Fruit fly (Drosophila melanogaster) whole organism, embryonic: Measurements from ENCODE around the gene Lcp65Ag1.

Source experiments
- Abd-B ChIP-seq: fragments of 200-800 bp; sonication (Bioruptor generic); optimal IDR thresholded peaks from 2 replicates; lab custom pipeline; 2018; ENCODE audit warnings: missing biosample characterization, mild to moderate bottlenecking, missing genetic modification characterization, moderate library complexity
- Ada2b ChIP-seq: fragments of 200-800 bp; sonication (Bioruptor generic); IDR thresholded peaks from 2 replicates; pipeline ENCODE4 v1.3.6; 2022; ENCODE audit warnings: missing biosample characterization, missing genetic modification characterization
- Antp ChIP-seq: fragments of 200-800 bp; sonication (Bioruptor generic); optimal IDR thresholded peaks from 3 replicates; lab custom pipeline; 2016; ENCODE audit warnings: missing biosample characterization, missing genetic modification characterization
- B-H1 ChIP-seq: fragments of 200-800 bp; sonication (Bioruptor generic); IDR thresholded peaks from 3 replicates; pipeline ENCODE4 v1.3.6; 2022; ENCODE audit warnings: missing biosample characterization, missing genetic modification characterization
- CG10979 ChIP-seq: fragments of 200-800 bp; sonication (Bioruptor generic); optimal IDR thresholded peaks from 2 replicates; lab custom pipeline; 2018; ENCODE audit warnings: missing biosample characterization, mild to moderate bottlenecking, missing genetic modification characterization, moderate library complexity
- CG11560 ChIP-seq: fragments of 200-800 bp; sonication (Bioruptor generic); IDR thresholded peaks from 3 replicates; pipeline ENCODE4 v1.3.6; 2022; ENCODE audit warnings: missing biosample characterization, missing genetic modification characterization
- CG12104 ChIP-seq: fragments of 200-800 bp; sonication (Bioruptor generic); optimal IDR thresholded peaks from 3 replicates; lab custom pipeline; 2016; ENCODE audit warnings: missing biosample characterization, missing genetic modification characterization
- CG12219 ChIP-seq: fragments of 200-800 bp; sonication (Bioruptor generic); optimal IDR thresholded peaks from 3 replicates; lab custom pipeline; 2018; ENCODE audit warnings: missing biosample characterization, mild to moderate bottlenecking, missing genetic modification characterization
- CG12769 ChIP-seq: fragments of 200-800 bp; sonication (Bioruptor generic); optimal IDR thresholded peaks from 2 replicates; lab custom pipeline; 2019; ENCODE audit warnings: missing biosample characterization, mild to moderate bottlenecking, missing genetic modification characterization, moderate library complexity
- CG13424 ChIP-seq: fragments of 200-800 bp; sonication (Bioruptor generic); optimal IDR thresholded peaks from 2 replicates; lab custom pipeline; 2019; ENCODE audit warnings: missing biosample characterization, mild to moderate bottlenecking, missing genetic modification characterization, moderate library complexity
- CG14014 ChIP-seq: fragments of 200-800 bp; sonication (Bioruptor generic); IDR thresholded peaks from 2 replicates; pipeline ENCODE4 v1.3.6; 2022; ENCODE audit warnings: missing biosample characterization, missing genetic modification characterization
- CG1603 ChIP-seq: fragments of 200-800 bp; sonication (Bioruptor generic); optimal IDR thresholded peaks from 2 replicates; lab custom pipeline; 2019; ENCODE audit warnings: missing biosample characterization, mild to moderate bottlenecking, missing genetic modification characterization, moderate library complexity
- CG1647 ChIP-seq: fragments of 200-800 bp; sonication (Bioruptor generic); optimal IDR thresholded peaks from 3 replicates; lab custom pipeline; 2016; ENCODE audit warnings: missing biosample characterization, missing genetic modification characterization
- CG16779 ChIP-seq: fragments of 200-800 bp; sonication (Bioruptor generic); IDR thresholded peaks from 2 replicates; pipeline ENCODE4 v1.3.6; 2022; ENCODE audit warnings: missing biosample characterization, missing genetic modification characterization
- CG1792 ChIP-seq: fragments of 200-800 bp; sonication (Bioruptor generic); optimal IDR thresholded peaks from 2 replicates; lab custom pipeline; 2016; ENCODE audit warnings: missing biosample characterization, missing genetic modification characterization
- CG18476 ChIP-seq: fragments of 200-800 bp; sonication (Bioruptor generic); optimal IDR thresholded peaks from 2 replicates; lab custom pipeline; 2016; ENCODE audit warnings: missing biosample characterization, mild to moderate bottlenecking, missing genetic modification characterization
- CG2678 ChIP-seq: fragments of 200-800 bp; sonication (Bioruptor generic); optimal IDR thresholded peaks from 3 replicates; lab custom pipeline; 2019; ENCODE audit warnings: missing biosample characterization, mild to moderate bottlenecking, missing genetic modification characterization, moderate library complexity
- CG5245 ChIP-seq: fragments of 200-800 bp; sonication (Bioruptor generic); optimal IDR thresholded peaks from 3 replicates; lab custom pipeline; 2016; ENCODE audit warnings: missing biosample characterization, missing genetic modification characterization
- Camta ChIP-seq: fragments of 200-800 bp; sonication (Bioruptor generic); optimal IDR thresholded peaks from 2 replicates; lab custom pipeline; 2016; ENCODE audit warnings: missing biosample characterization, missing genetic modification characterization
- Deaf1 ChIP-seq: fragments of 200-800 bp; optimal IDR thresholded peaks from 3 replicates; lab custom pipeline; 2019; ENCODE audit warnings: missing biosample characterization, mild to moderate bottlenecking, missing genetic modification characterization, moderate library complexity
- ERR ChIP-seq: fragments of 200-800 bp; sonication (Bioruptor generic); optimal IDR thresholded peaks from 2 replicates; lab custom pipeline; 2016; ENCODE audit warnings: missing biosample characterization, missing genetic modification characterization
- Ets65A ChIP-seq: fragments of 200-800 bp; sonication (Bioruptor generic); peaks from one replicate; lab custom pipeline; 2016; ENCODE audit warnings: missing biosample characterization, missing genetic modification characterization
- Ets97D ChIP-seq: fragments of 200-800 bp; sonication (Bioruptor generic); optimal IDR thresholded peaks from 3 replicates; lab custom pipeline; 2016; ENCODE audit warnings: missing biosample characterization, missing genetic modification characterization
- Fer1 ChIP-seq: fragments of 200-800 bp; sonication (Bioruptor generic); optimal IDR thresholded peaks from 2 replicates; lab custom pipeline; 2017; ENCODE audit warnings: missing biosample characterization, mild to moderate bottlenecking, missing genetic modification characterization
- H2.0 ChIP-seq: fragments of 200-800 bp; sonication (Bioruptor generic); IDR thresholded peaks from 2 replicates; pipeline ENCODE4 v1.3.6; 2022; ENCODE audit warnings: missing biosample characterization, missing genetic modification characterization
- HLH54F ChIP-seq: fragments of 200-800 bp; sonication (Bioruptor generic); optimal IDR thresholded peaks from 3 replicates; lab custom pipeline; 2016; ENCODE audit warnings: missing biosample characterization, missing genetic modification characterization
- Hr3 ChIP-seq: fragments of 200-800 bp; sonication (Bioruptor generic); optimal IDR thresholded peaks from 3 replicates; lab custom pipeline; 2016; ENCODE audit warnings: missing biosample characterization, missing genetic modification characterization
- Hr39 ChIP-seq: fragments of >200 bp; optimal IDR thresholded peaks from 2 replicates; lab custom pipeline; 2017
- Mad ChIP-seq: fragments of 200-800 bp; sonication (Bioruptor generic); optimal IDR thresholded peaks from 2 replicates; lab custom pipeline; 2016; ENCODE audit warnings: missing biosample characterization, missing genetic modification characterization
- Max ChIP-seq: fragments of 200-800 bp; sonication (Bioruptor generic); optimal IDR thresholded peaks from 2 replicates; lab custom pipeline; 2016; ENCODE audit warnings: missing biosample characterization, mild to moderate bottlenecking, missing genetic modification characterization
- Mes4 ChIP-seq: fragments of 200-800 bp; sonication (Bioruptor generic); optimal IDR thresholded peaks from 2 replicates; lab custom pipeline; 2016; ENCODE audit warnings: missing biosample characterization, missing genetic modification characterization
- Nf-YA ChIP-seq: fragments of 200-800 bp; sonication (Bioruptor generic); IDR thresholded peaks from 2 replicates; pipeline ENCODE4 v1.3.6; 2022; ENCODE audit warnings: missing biosample characterization, missing genetic modification characterization
- NfI ChIP-seq: fragments of 200-800 bp; sonication (Bioruptor generic); optimal IDR thresholded peaks from 3 replicates; lab custom pipeline; 2018; ENCODE audit warnings: missing biosample characterization, mild to moderate bottlenecking, missing genetic modification characterization, moderate library complexity
- Scr ChIP-seq: fragments of 200-800 bp; sonication (Bioruptor generic); IDR thresholded peaks from 2 replicates; pipeline ENCODE4 v1.3.6; 2022; ENCODE audit warnings: missing biosample characterization, missing genetic modification characterization; ENCODE audit not compliant: partially characterized antibody
- Sin3A ChIP-seq: fragments of >200 bp; optimal IDR thresholded peaks from 2 replicates; lab custom pipeline; 2018
- Usf ChIP-seq: fragments of 200-800 bp; sonication (Bioruptor generic); optimal IDR thresholded peaks from 2 replicates; lab custom pipeline; 2017; ENCODE audit warnings: missing genotype, missing biosample characterization, missing genetic modification characterization
- Xbp1 ChIP-seq: fragments of 200-800 bp; sonication (Bioruptor generic); optimal IDR thresholded peaks from 3 replicates; lab custom pipeline; 2016; ENCODE audit warnings: missing biosample characterization, mild to moderate bottlenecking, missing genetic modification characterization
- amos ChIP-seq: fragments of 200-800 bp; sonication (Bioruptor generic); IDR thresholded peaks from 2 replicates; pipeline ENCODE4 v1.3.6; 2022; ENCODE audit warnings: missing biosample characterization, missing genetic modification characterization; ENCODE audit not compliant: partially characterized antibody
- ash1 ChIP-seq: fragments of 200-800 bp; sonication (Bioruptor generic); optimal IDR thresholded peaks from 2 replicates; lab custom pipeline; 2018; ENCODE audit warnings: missing biosample characterization, mild to moderate bottlenecking, missing genetic modification characterization
- bcd ChIP-seq: fragments of 200-800 bp; sonication (Bioruptor generic); optimal IDR thresholded peaks from 2 replicates; lab custom pipeline; 2017; ENCODE audit warnings: missing biosample characterization, mild to moderate bottlenecking, missing genetic modification characterization
- emc ChIP-seq: fragments of 200-800 bp; sonication (Bioruptor generic); optimal IDR thresholded peaks from 2 replicates; lab custom pipeline; 2016; ENCODE audit warnings: missing biosample characterization, missing genetic modification characterization
- ewg ChIP-seq: fragments of 200-800 bp; sonication (Bioruptor generic); optimal IDR thresholded peaks from 3 replicates; lab custom pipeline; 2017; ENCODE audit warnings: mild to moderate bottlenecking, missing biosample characterization, missing genetic modification reagents, missing genetic modification characterization
- fd3F ChIP-seq: fragments of 200-800 bp; sonication (Bioruptor generic); optimal IDR thresholded peaks from 2 replicates; lab custom pipeline; 2018; ENCODE audit warnings: missing biosample characterization, mild to moderate bottlenecking, missing genetic modification characterization, moderate library complexity
- gce ChIP-seq: fragments of 200-800 bp; sonication (Bioruptor generic); IDR thresholded peaks from 3 replicates; pipeline ENCODE4 v1.3.6; 2022; ENCODE audit warnings: missing biosample characterization, missing genetic modification characterization
- h ChIP-seq: fragments of >200 bp; optimal IDR thresholded peaks from 2 replicates; lab custom pipeline; 2017
- jumu ChIP-seq: fragments of 200-800 bp; sonication (Bioruptor generic); optimal IDR thresholded peaks from 3 replicates; lab custom pipeline; 2016; ENCODE audit warnings: missing biosample characterization, missing genetic modification characterization
- lola ChIP-seq, 3 experiments: fragments of >200 bp in 2 of 3; fragments of 200-800 bp in 1 of 3; sonication (Bioruptor generic) in 1 of 3; optimal IDR thresholded peaks; 2 replicates each; lab custom pipeline; 2017 to 2019; ENCODE audit warnings: missing biosample characterization in 3 of 3, missing genetic modification characterization in 3 of 3, mild to moderate bottlenecking in 1 of 3, moderate library complexity in 1 of 3
- sd ChIP-seq: fragments of 200-800 bp; sonication (Bioruptor generic); optimal IDR thresholded peaks from 3 replicates; lab custom pipeline; 2018; ENCODE audit warnings: missing biosample characterization, mild to moderate bottlenecking, missing genetic modification characterization, moderate library complexity
- shn ChIP-seq: fragments of 200-800 bp; sonication (Bioruptor generic); optimal IDR thresholded peaks from 3 replicates; lab custom pipeline; 2016; ENCODE audit warnings: missing biosample characterization, missing genetic modification characterization
- tup ChIP-seq: fragments of 200-800 bp; sonication (Bioruptor generic); optimal IDR thresholded peaks from 2 replicates; lab custom pipeline; 2016; ENCODE audit warnings: missing biosample characterization, mild to moderate bottlenecking, missing genetic modification characterization, moderate library complexity
- wdn ChIP-seq: fragments of 200-800 bp; sonication (Bioruptor generic); IDR thresholded peaks from 2 replicates; pipeline ENCODE4 v1.3.6; 2022; ENCODE audit warnings: missing biosample characterization, missing genetic modification characterization
- z ChIP-seq: fragments of 200-800 bp; sonication (Bioruptor generic); IDR thresholded peaks from 3 replicates; pipeline ENCODE4 v1.3.6; 2022; ENCODE audit warnings: missing biosample characterization, missing genetic modification characterization

The Lcp65Ag1 gene

dm6 chr3L:6181776-6182175 is 46.7 kb upstream of the Lcp65Ag1 start, which contains the start of gene CG10274 (continued):
- TF ChIP-seq HLH54F (GFP tag; lab: Kevin White, UChicago) (peak; percentile 79), Scr (GFP tag; lab: Robert Waterston, UW) (no peak), Ets97D (peak; percentile 65), Abd-B (GFP tag; lab: Kevin White, UChicago) (peak; percentile 79), CG12104 (peak; percentile 51), CG12219 (GFP tag; lab: Kevin White, UChicago) (peak; percentile 2), Nf-YA (GFP tag; lab: Robert Waterston, UW) (no peak), CG18476 (peak; percentile 44), CG10979 (peak; percentile 74), CG1603 (tag; lab: Kevin White, UChicago) (no peak), Hr3 (GFP tag; lab: Kevin White, UChicago) (peak; percentile 80), wdn (GFP tag; lab: Robert Waterston, UW) (peak; percentile 40; the same call in 1 of the 2 replicates), Usf (GFP tag; lab: Kevin White, UChicago) (peak; percentile 47), amos (GFP tag; lab: Robert Waterston, UW) (no peak), CG16779 (GFP tag; lab: Robert Waterston, UW) (no peak), shn (GFP tag; lab: Kevin White, UChicago) (peak; percentile 70), Hr39 (lab: Kevin White, UChicago) (no peak), Ets65A (peak; percentile 98), H2.0 (GFP tag; lab: Robert Waterston, UW) (peak; percentile 56; the same call in 1 of the 2 replicates), tup (no peak), CG11560 (tag; lab: Robert Waterston, UW) (0 out of 3 replicates have a peak, but pooled peaks have one; percentile 23), emc (peak; percentile 47), NfI (GFP tag; lab: Kevin White, UChicago) (peak; percentile 81), fd3F (peak; percentile 70), Sin3A (lab: Kevin White, UChicago) (peak; percentile 75), Antp (GFP tag; lab: Kevin White, UChicago) (peak; percentile 51), CG13424 (peak; percentile 84), B-H1 (GFP tag; lab: Robert Waterston, UW) (peak; percentile 44; the same call in 2 of the 3 replicates), ERR (GFP tag; lab: Kevin White, UChicago) (no peak), Xbp1 (GFP tag; lab: Kevin White, UChicago) (peak; percentile 87), lola (GFP tag; optimal IDR thresholded peaks at IDR 0.05; lab: Kevin White, UChicago) (peak in 1 of 3 experiments; percentile 81), ash1 (GFP tag; lab: Kevin White, UChicago) (no peak), CG14014 (GFP tag; lab: Robert Waterston, UW) (peak; percentile 76), Mad (GFP tag; lab: Kevin White, UChicago) (peak; percentile 69), CG12769 (tag; lab: Kevin White, UChicago) (no peak), Fer1 (GFP tag; lab: Kevin White, UChicago) (peak; percentile 79), Max (peak; percentile 74), h (no peak), CG1792 (GFP tag; lab: Kevin White, UChicago) (peak; percentile 43), ewg (GFP tag; lab: Kevin White, UChicago) (peak; percentile 61), CG1647 (GFP tag; lab: Kevin White, UChicago) (peak; percentile 67), gce (GFP tag; lab: Robert Waterston, UW) (no peak), Deaf1 (tag; lab: Kevin White, UChicago) (no peak), Ada2b (peak; percentile 60), sd (tag; lab: Kevin White, UChicago) (peak; percentile 98), CG2678 (no peak), Camta (GFP tag; lab: Kevin White, UChicago) (peak; percentile 70), Mes4 (peak; percentile 55), CG5245 (GFP tag; lab: Kevin White, UChicago) (peak; percentile 47), jumu (peak; percentile 64), bcd (peak; percentile 78), z (GFP tag; lab: Robert Waterston, UW) (no peak)
